Worm (Caenorhabditis elegans): ENCODE data around the gene dhhc-9.

DNA sequence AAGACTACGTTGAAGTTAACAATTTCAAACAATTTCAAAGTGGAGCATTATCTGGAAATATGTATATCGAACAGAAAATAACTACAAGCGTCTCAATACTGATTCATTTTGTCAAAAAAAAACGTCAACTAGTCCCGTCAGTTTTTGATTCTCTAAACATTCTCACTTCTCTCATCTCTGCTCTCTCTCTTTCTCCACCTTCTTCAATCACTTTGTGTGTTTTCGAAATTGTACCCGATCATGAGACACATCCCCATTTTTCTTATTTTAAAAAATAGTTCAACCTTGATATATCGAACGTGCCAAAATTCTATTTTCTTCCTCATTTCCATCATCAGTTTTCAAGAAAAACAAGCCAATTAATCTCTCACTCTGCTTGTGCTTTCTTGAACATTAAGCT is 21.0 kb downstream of the dhhc-9 start:
- TF ChIP-seq dao-5 (tag; optimal IDR thresholded peaks at IDR 0.05) (no peak), W03F9.2 (tag; optimal IDR thresholded peaks at IDR 0.05) (no peak)
